Worm (Caenorhabditis elegans) whole organism, L4/young adult: ENCODE measurements around the gene srj-37.

Source experiments
- W03F9.2 ChIP-seq: fragments of 150-350 bp; optimal IDR thresholded peaks from 2 replicates; lab custom pipeline; 2014; ENCODE audit warnings: missing biosample characterization, missing genetic modification characterization
- him-1 ChIP-seq: sonication (generic microtip); optimal IDR thresholded peaks from 2 replicates; lab custom pipeline; 2016; ENCODE audit warnings: missing genotype, missing genetic modification reagents, missing genetic modification characterization, missing compliant biosample characterization

- TF ChIP-seq him-1 (no peak), W03F9.2 (no peak)
Measured at ce11 chrV:654402-654801, 16.0 kb downstream of the srj-37 start, which contains the start of gene srj-6.
